Worm (Caenorhabditis elegans) whole organism, L4/young adult: ENCODE results near the gene tcc-1.
"Not testable (repeated sequence)": the region's sequence is repeated elsewhere in the genome, so short reads cannot be mapped to it uniquely, and the experiment has no call there.

ENCODE experiments used
- dao-5 ChIP-seq: sonication (generic microtip); optimal IDR thresholded peaks from 2 replicates; lab custom pipeline; 2016; ENCODE audit warnings: missing genotype, missing genetic modification characterization, moderate library complexity, missing compliant biosample characterization
- him-1 ChIP-seq: sonication (generic microtip); optimal IDR thresholded peaks from 2 replicates; lab custom pipeline; 2016; ENCODE audit warnings: missing genotype, missing genetic modification reagents, missing genetic modification characterization, missing compliant biosample characterization

- not testable (repeated sequence) for TF ChIP-seq him-1 (tag; lab: Kevin White, UChicago); dao-5
Observed at ce11 chrV:17865309-17865708, 9.5 kb upstream of the tcc-1 start, which contains the start of gene Y59A8A.8.
